Worm (Caenorhabditis elegans) whole organism, midembryonic: ENCODE data around the gene srx-76.

Experiments
- cog-1 ChIP-seq: sonication (generic microtip); optimal IDR thresholded peaks from 2 replicates; lab custom pipeline; 2016; ENCODE audit warnings: missing genetic modification characterization, missing compliant biosample characterization
- klf-2 ChIP-seq: fragments of 200-800 bp; sonication (Bioruptor generic); conservative IDR thresholded peaks from 2 replicates; pipeline ENCODE4 v1.3.6; 2022; ENCODE audit warnings: missing genetic modification reagents, missing genetic modification characterization, missing compliant biosample characterization
- ref-1 ChIP-seq: fragments of 200-800 bp; sonication (Bioruptor generic); conservative IDR thresholded peaks from 2 replicates; pipeline ENCODE4 v1.3.6; 2022; ENCODE audit warnings: missing genetic modification reagents, missing genetic modification characterization, missing compliant biosample characterization
- tab-1 ChIP-seq: fragments of 200-800 bp; sonication (Bioruptor generic); IDR thresholded peaks from 2 replicates; pipeline ENCODE4 v1.3.6; 2022; ENCODE audit warnings: missing genetic modification characterization, missing compliant biosample characterization
- ztf-23 ChIP-seq: fragments of 200-800 bp; sonication (Bioruptor generic); IDR thresholded peaks from 2 replicates; pipeline ENCODE4 v1.3.6; 2022; ENCODE audit warnings: missing genetic modification reagents, missing genetic modification characterization, missing compliant biosample characterization
- ztf-29 ChIP-seq: fragments of 200-800 bp; sonication (Bioruptor generic); IDR thresholded peaks from 2 replicates; pipeline ENCODE4 v1.3.6; 2022; ENCODE audit warnings: missing genetic modification reagents, missing genetic modification characterization, missing compliant biosample characterization

- TF ChIP-seq klf-2 (GFP tag; lab: Robert Waterston, UW) (no peak), ref-1 (GFP tag; lab: Robert Waterston, UW) (no peak), cog-1 (tag; lab: Kevin White, UChicago) (no peak), tab-1 (no peak), ztf-23 (GFP tag; lab: Robert Waterston, UW) (no peak), ztf-29 (no peak)
Measured at ce11 chrV:11929046-11929590, 37.5 kb downstream of the srx-76 start, which contains the start of gene F58H1.2.
